Fruit fly (Drosophila melanogaster): ENCODE measurements around the gene CG3106.

Gene CG3106

dm6 chrX:9646022-9646421, 16.7 kb downstream of the CG3106 start (continued):
- peak; percentile 97 for TF ChIP-seq sisA (GFP tag; IDR thresholded peaks at IDR 0.05)
- TF ChIP-seq CG14014 (GFP tag; IDR thresholded peaks at IDR 0.05): peak; percentile 97
- TF ChIP-seq CG15073 (GFP tag; optimal IDR thresholded peaks at IDR 0.05): peak; percentile 82
- peak; percentile 94 for TF ChIP-seq CG30431 (GFP tag; optimal IDR thresholded peaks at IDR 0.05)
- TF ChIP-seq CG6272 (GFP tag; IDR thresholded peaks at IDR 0.05): peak; percentile 92
- peak; percentile 83 for TF ChIP-seq CG18011 (GFP tag; optimal IDR thresholded peaks at IDR 0.05)
- peak; percentile 88 for TF ChIP-seq crol (GFP tag; IDR thresholded peaks at IDR 0.05)
- TF ChIP-seq Drgx (GFP tag; IDR thresholded peaks at IDR 0.05): peak; percentile 98
- TF ChIP-seq vfl (GFP tag; optimal IDR thresholded peaks at IDR 0.05): peak; percentile 89
- peak; percentile 93 for TF ChIP-seq CrebB (tag; optimal IDR thresholded peaks at IDR 0.05)
- peak; percentile 80 for TF ChIP-seq ham (GFP tag; IDR thresholded peaks at IDR 0.05)
- peak; percentile 76 for TF ChIP-seq CG2116 (GFP tag; optimal IDR thresholded peaks at IDR 0.05)
- TF ChIP-seq CG4730 (GFP tag; IDR thresholded peaks at IDR 0.05): peak; percentile 95
- TF ChIP-seq esg (GFP tag; conservative IDR thresholded peaks at IDR 0.05): peak; percentile 97
- TF ChIP-seq dpn (GFP tag; optimal IDR thresholded peaks at IDR 0.05): peak; percentile 97
- no peak for TF ChIP-seq usp (GFP tag; optimal IDR thresholded peaks at IDR 0.05)
- TF ChIP-seq CG13624 (GFP tag; optimal IDR thresholded peaks at IDR 0.05): peak; percentile 96
- TF ChIP-seq Dek (tag; optimal IDR thresholded peaks at IDR 0.05): peak; percentile 94
- peak; percentile 81 for TF ChIP-seq CG34376 (GFP tag; optimal IDR thresholded peaks at IDR 0.05)
- TF ChIP-seq HLH4C (GFP tag; IDR thresholded peaks at IDR 0.05; ENCODE audit: partially characterized antibody): no peak
- TF ChIP-seq CG1603 (tag; optimal IDR thresholded peaks at IDR 0.05): peak; percentile 93
- peak; percentile 73; the same call in 1 of the 2 replicates for TF ChIP-seq cas (GFP tag; IDR thresholded peaks at IDR 0.05)
- TF ChIP-seq CG18619 (GFP tag; optimal IDR thresholded peaks at IDR 0.05): peak; percentile 94
- TF ChIP-seq insv (GFP tag; optimal IDR thresholded peaks at IDR 0.05): peak; percentile 53 to 67
- TF ChIP-seq jing (GFP tag; optimal IDR thresholded peaks at IDR 0.05): peak; percentile 94
- peak; percentile 85 for TF ChIP-seq wek (GFP tag; optimal IDR thresholded peaks at IDR 0.05)
- TF ChIP-seq CG1792 (GFP tag; optimal IDR thresholded peaks at IDR 0.05): peak; percentile 96
- TF ChIP-seq dmrt99B (tag; optimal IDR thresholded peaks at IDR 0.05): peak; percentile 97
- TF ChIP-seq MESR4 (GFP tag; optimal IDR thresholded peaks at IDR 0.05): peak; percentile 62
- TF ChIP-seq ara (GFP tag; IDR thresholded peaks at IDR 0.05): peak; percentile 98
- TF ChIP-seq al (GFP tag; IDR thresholded peaks at IDR 0.05): peak; percentile 89
- TF ChIP-seq CG5245 (GFP tag; optimal IDR thresholded peaks at IDR 0.05): peak; percentile 98
- TF ChIP-seq CG6791 (GFP tag; IDR thresholded peaks at IDR 0.05; ENCODE audit: partially characterized antibody): no peak
- peak; percentile 82 for TF ChIP-seq TFAM (GFP tag; optimal IDR thresholded peaks at IDR 0.05)
- peak; percentile 45 for TF ChIP-seq Elba2 (GFP tag; optimal IDR thresholded peaks at IDR 0.05)
- TF ChIP-seq CG13123 (GFP tag; optimal IDR thresholded peaks at IDR 0.05): peak; percentile 93
- peak; percentile 95 for TF ChIP-seq CG1233 (GFP tag; optimal IDR thresholded peaks at IDR 0.05)
- TF ChIP-seq eyg (GFP tag; optimal IDR thresholded peaks at IDR 0.05): peak; percentile 94
- TF ChIP-seq Dref (GFP tag; IDR thresholded peaks at IDR 0.05): peak; percentile 35
- TF ChIP-seq sens (GFP tag): peak; percentile 99
- TF ChIP-seq cg (GFP tag; optimal IDR thresholded peaks at IDR 0.05): no peak
- peak; percentile 69 for TF ChIP-seq ash1 (GFP tag; optimal IDR thresholded peaks at IDR 0.05)
- TF ChIP-seq gt (GFP tag; IDR thresholded peaks at IDR 0.05): peak; percentile 93
- TF ChIP-seq Dp (GFP tag; optimal IDR thresholded peaks at IDR 0.05): peak; percentile 17
- peak; percentile 95 for TF ChIP-seq HLH54F (GFP tag; optimal IDR thresholded peaks at IDR 0.05)
- TF ChIP-seq Dll (GFP tag; IDR thresholded peaks at IDR 0.05; ENCODE audit: partially characterized antibody): no peak
- peak; percentile 93 for TF ChIP-seq sqz (GFP tag; optimal IDR thresholded peaks at IDR 0.05)
- peak; percentile 97 for TF ChIP-seq CG34422 (GFP tag; IDR thresholded peaks at IDR 0.05)
- TF ChIP-seq CG30403 (GFP tag; optimal IDR thresholded peaks at IDR 0.05): peak; percentile 97
- TF ChIP-seq inv (GFP tag; IDR thresholded peaks at IDR 0.05; ENCODE audit: partially characterized antibody): no peak
- TF ChIP-seq CG8290 (GFP tag; optimal IDR thresholded peaks at IDR 0.05): peak; percentile 93
- TF ChIP-seq CG8290 (tag; optimal IDR thresholded peaks at IDR 0.05): peak; percentile 80 to 87
